Fruit fly (Drosophila melanogaster) whole organism, prepupa: ENCODE data around the gene CG14691.

Experiments
- Blimp-1 ChIP-seq: fragments of 200-800 bp; sonication (Bioruptor generic); optimal IDR thresholded peaks from 3 replicates; lab custom pipeline; 2017; ENCODE audit warnings: missing biosample characterization, missing genetic modification characterization, mild to moderate bottlenecking, moderate library complexity, missing genetic modification reagents
- CG10631 ChIP-seq: fragments of 200-800 bp; sonication (Bioruptor generic); optimal IDR thresholded peaks from 2 replicates; lab custom pipeline; 2016; ENCODE audit warnings: missing biosample characterization, missing genetic modification characterization
- CG10669 ChIP-seq: fragments of 200-800 bp; sonication (Bioruptor generic); optimal IDR thresholded peaks from 3 replicates; lab custom pipeline; 2018; ENCODE audit warnings: missing biosample characterization, mild to moderate bottlenecking, missing genetic modification characterization, moderate library complexity
- CG11294 ChIP-seq: fragments of 200-800 bp; sonication (Bioruptor generic); IDR thresholded peaks from 2 replicates; pipeline ENCODE4 v1.3.6; 2022; ENCODE audit warnings: missing biosample characterization, missing genetic modification characterization
- CG11762 ChIP-seq: fragments of 200-800 bp; sonication (Bioruptor generic); optimal IDR thresholded peaks from 3 replicates; lab custom pipeline; 2016; ENCODE audit warnings: missing biosample characterization, missing genetic modification characterization; ENCODE audit not compliant: insufficient read depth
- CG11902 ChIP-seq: fragments of 200-800 bp; sonication (Bioruptor generic); optimal IDR thresholded peaks from 3 replicates; lab custom pipeline; 2016; ENCODE audit warnings: missing biosample characterization, missing genetic modification characterization
- CG16779 ChIP-seq: fragments of 200-800 bp; sonication (Bioruptor generic); optimal IDR thresholded peaks from 3 replicates; lab custom pipeline; 2017; ENCODE audit warnings: missing biosample characterization, mild to moderate bottlenecking, missing genetic modification characterization
- CG3032 ChIP-seq: fragments of 200-800 bp; optimal IDR thresholded peaks from 2 replicates; lab custom pipeline; 2019; ENCODE audit warnings: missing biosample characterization, mild to moderate bottlenecking, missing genetic modification characterization, moderate library complexity
- CG31627 ChIP-seq: fragments of 200-800 bp; sonication (Bioruptor generic); optimal IDR thresholded peaks from 3 replicates; lab custom pipeline; 2016; ENCODE audit warnings: missing biosample characterization, missing genetic modification characterization
- CG32006 ChIP-seq: fragments of 200-800 bp; sonication (Bioruptor generic); optimal IDR thresholded peaks from 3 replicates; lab custom pipeline; 2017; ENCODE audit warnings: missing biosample characterization, mild to moderate bottlenecking, missing genetic modification characterization
- CG3919 ChIP-seq: fragments of 200-800 bp; sonication (Bioruptor generic); optimal IDR thresholded peaks from 3 replicates; lab custom pipeline; 2016; ENCODE audit warnings: missing biosample characterization, missing genetic modification characterization
- CG4318 ChIP-seq: fragments of 200-800 bp; sonication (Bioruptor generic); optimal IDR thresholded peaks from 3 replicates; lab custom pipeline; 2017; ENCODE audit warnings: missing biosample characterization, mild to moderate bottlenecking, missing genetic modification characterization
- CG6163 ChIP-seq: fragments of 200-800 bp; sonication (Bioruptor generic); IDR thresholded peaks from 3 replicates; pipeline ENCODE4 v1.3.6; 2022; ENCODE audit warnings: missing biosample characterization, missing genetic modification characterization
- CG6792 ChIP-seq: fragments of 200-800 bp; sonication (Bioruptor generic); optimal IDR thresholded peaks from 3 replicates; lab custom pipeline; 2016; ENCODE audit warnings: missing biosample characterization, missing genetic modification characterization
- CG7368 ChIP-seq: fragments of 200-800 bp; sonication (Bioruptor generic); optimal IDR thresholded peaks from 3 replicates; lab custom pipeline; 2016; ENCODE audit warnings: missing biosample characterization, missing genetic modification characterization
- CG8119 ChIP-seq: fragments of 200-800 bp; sonication (Bioruptor generic); IDR thresholded peaks from 3 replicates; pipeline ENCODE4 v1.3.6; 2022; ENCODE audit warnings: missing biosample characterization, missing genetic modification characterization
- CG8319 ChIP-seq: fragments of 200-800 bp; sonication (Bioruptor generic); optimal IDR thresholded peaks from 3 replicates; lab custom pipeline; 2016; ENCODE audit warnings: missing biosample characterization, missing genetic modification characterization
- CG8632 ChIP-seq: fragments of 200-800 bp; sonication (Bioruptor generic); optimal IDR thresholded peaks from 3 replicates; lab custom pipeline; 2016; ENCODE audit warnings: missing biosample characterization, missing genetic modification characterization
- CG9139 ChIP-seq: fragments of 200-800 bp; sonication (Bioruptor generic); optimal IDR thresholded peaks from 3 replicates; lab custom pipeline; 2017; ENCODE audit warnings: missing biosample characterization, mild to moderate bottlenecking, missing genetic modification characterization
- Eip75B ChIP-seq: fragments of 200-800 bp; sonication (Bioruptor generic); optimal IDR thresholded peaks from 3 replicates; lab custom pipeline; 2016; ENCODE audit warnings: missing biosample characterization, missing genetic modification characterization
- Eip93F ChIP-seq: fragments of 200-800 bp; sonication (Bioruptor generic); optimal IDR thresholded peaks from 2 replicates; lab custom pipeline; 2016; ENCODE audit warnings: missing biosample characterization, mild to moderate bottlenecking, missing genetic modification characterization
- Ets21C ChIP-seq: fragments of 200-800 bp; sonication (Bioruptor generic); optimal IDR thresholded peaks from 3 replicates; lab custom pipeline; 2016; ENCODE audit warnings: missing biosample characterization, missing genetic modification characterization
- Ets96B ChIP-seq: fragments of 200-800 bp; optimal IDR thresholded peaks from 2 replicates; lab custom pipeline; 2019; ENCODE audit warnings: missing biosample characterization, mild to moderate bottlenecking, missing genetic modification characterization, moderate library complexity
- Gug ChIP-seq: fragments of 200-800 bp; sonication (Bioruptor generic); IDR thresholded peaks from 2 replicates; pipeline ENCODE4 v1.3.6; 2022; ENCODE audit warnings: missing biosample characterization, missing genetic modification characterization
- Hr39 ChIP-seq: fragments of 200-800 bp; sonication (Bioruptor generic); optimal IDR thresholded peaks from 2 replicates; lab custom pipeline; 2016; ENCODE audit warnings: missing biosample characterization, missing genetic modification characterization
- Hr4 ChIP-seq: fragments of 200-800 bp; sonication (Bioruptor generic); optimal IDR thresholded peaks from 3 replicates; lab custom pipeline; 2016; ENCODE audit warnings: missing biosample characterization, missing genetic modification characterization
- Lpt ChIP-seq: fragments of 200-800 bp; sonication (Bioruptor generic); optimal IDR thresholded peaks from 3 replicates; lab custom pipeline; 2016; ENCODE audit warnings: missing biosample characterization, missing genetic modification characterization
- Met ChIP-seq: fragments of 200-800 bp; sonication (Bioruptor generic); optimal IDR thresholded peaks from 3 replicates; lab custom pipeline; 2016; ENCODE audit warnings: missing biosample characterization, missing genetic modification characterization
- OdsH ChIP-seq: fragments of 200-800 bp; sonication (Bioruptor generic); optimal IDR thresholded peaks from 3 replicates; lab custom pipeline; 2016; ENCODE audit warnings: missing biosample characterization, missing genetic modification characterization
- Sox102F ChIP-seq: fragments of 200-800 bp; sonication (Bioruptor generic); optimal IDR thresholded peaks from 2 replicates; lab custom pipeline; 2016; ENCODE audit warnings: missing biosample characterization, mild to moderate bottlenecking, missing genetic modification characterization
- Sox14 ChIP-seq: fragments of 200-800 bp; sonication (Bioruptor generic); optimal IDR thresholded peaks from 3 replicates; lab custom pipeline; 2016; ENCODE audit warnings: missing biosample characterization, missing genetic modification characterization
- Sox15 ChIP-seq: fragments of 200-800 bp; sonication (Bioruptor generic); optimal IDR thresholded peaks from 3 replicates; lab custom pipeline; 2016; ENCODE audit warnings: missing biosample characterization, missing genetic modification characterization
- achi ChIP-seq: fragments of 200-800 bp; sonication (Bioruptor generic); optimal IDR thresholded peaks from 3 replicates; lab custom pipeline; 2016; ENCODE audit warnings: missing biosample characterization, missing genetic modification characterization
- acj6 ChIP-seq: fragments of 200-800 bp; sonication (Bioruptor generic); optimal IDR thresholded peaks from 3 replicates; lab custom pipeline; 2016; ENCODE audit warnings: missing biosample characterization, missing genetic modification characterization
- dac ChIP-seq: fragments of 200-800 bp; sonication (Bioruptor generic); optimal IDR thresholded peaks from 2 replicates; lab custom pipeline; 2017; ENCODE audit warnings: missing biosample characterization, mild to moderate bottlenecking, missing genetic modification characterization
- dsx ChIP-seq: fragments of 200-800 bp; optimal IDR thresholded peaks from 3 replicates; lab custom pipeline; 2019; ENCODE audit warnings: missing biosample characterization, mild to moderate bottlenecking, missing genetic modification characterization, moderate library complexity; ENCODE audit not compliant: poor library complexity, severe bottlenecking
- eg ChIP-seq: fragments of 200-800 bp; sonication (Bioruptor generic); IDR thresholded peaks from 3 replicates; pipeline ENCODE4 v1.3.6; 2022; ENCODE audit warnings: missing biosample characterization, missing genetic modification characterization
- esn ChIP-seq: fragments of 200-800 bp; sonication (Bioruptor generic); optimal IDR thresholded peaks from 2 replicates; lab custom pipeline; 2016; ENCODE audit warnings: missing biosample characterization, mild to moderate bottlenecking, missing genetic modification characterization, moderate library complexity
- fd85E ChIP-seq: fragments of 200-800 bp; sonication (Bioruptor generic); optimal IDR thresholded peaks from 3 replicates; lab custom pipeline; 2016; ENCODE audit warnings: missing biosample characterization, missing genetic modification characterization
- fkh ChIP-seq: fragments of 200-800 bp; sonication (Bioruptor generic); optimal IDR thresholded peaks from 3 replicates; lab custom pipeline; 2017; ENCODE audit warnings: missing biosample characterization, mild to moderate bottlenecking, missing genetic modification characterization, moderate library complexity
- lz ChIP-seq: fragments of 200-800 bp; sonication (Bioruptor generic); optimal IDR thresholded peaks from 3 replicates; lab custom pipeline; 2016; ENCODE audit warnings: missing biosample characterization, missing genetic modification characterization
- pdm3 ChIP-seq: fragments of 200-800 bp; sonication (Bioruptor generic); optimal IDR thresholded peaks from 3 replicates; lab custom pipeline; 2016; ENCODE audit warnings: missing biosample characterization, missing genetic modification characterization
- salr ChIP-seq, 2 experiments: fragments of 200-800 bp; sonication (Bioruptor generic); optimal IDR thresholded peaks; 3 replicates each; lab custom pipeline; 2016 to 2018; ENCODE audit warnings: missing biosample characterization in 2 of 2, missing genetic modification characterization in 2 of 2, mild to moderate bottlenecking in 1 of 2
- spab ChIP-seq: fragments of 200-800 bp; sonication (Bioruptor generic); optimal IDR thresholded peaks from 2 replicates; lab custom pipeline; 2017; ENCODE audit warnings: missing biosample characterization, mild to moderate bottlenecking, missing genetic modification characterization, missing genetic modification reagents
- ss ChIP-seq, 2 experiments: fragments of 200-800 bp; sonication (Bioruptor generic); optimal IDR thresholded peaks; 2 replicates in 1 of 2; 3 replicates in 1 of 2; lab custom pipeline; 2017 to 2018; ENCODE audit warnings: mild to moderate bottlenecking in 2 of 2, missing biosample characterization in 2 of 2, missing genetic modification characterization in 2 of 2, moderate library complexity in 1 of 2
- topi ChIP-seq: fragments of 200-800 bp; sonication (Bioruptor generic); optimal IDR thresholded peaks from 3 replicates; lab custom pipeline; 2016; ENCODE audit warnings: missing biosample characterization, missing genetic modification characterization
- vri ChIP-seq: fragments of 200-800 bp; sonication (Bioruptor generic); optimal IDR thresholded peaks from 3 replicates; lab custom pipeline; 2016; ENCODE audit warnings: missing biosample characterization, mild to moderate bottlenecking, missing genetic modification characterization

The CG14691 gene

dm6 chr3R:10788186-10788585, 32.8 kb upstream of the CG14691 start, which contains the start of the genes Art1 and Mcm5 (continued):
- TF ChIP-seq CG11762 (GFP tag; lab: Kevin White, UChicago) (no peak), CG16779 (no peak), Hr39 (peak; percentile 53), fkh (GFP tag; lab: Kevin White, UChicago) (no peak), Hr4 (peak; percentile 2), Ets96B (tag; lab: Kevin White, UChicago) (no peak), CG3032 (peak; percentile 48), CG9139 (GFP tag; lab: Kevin White, UChicago) (no peak), dsx (no peak), CG6163 (GFP tag; lab: Robert Waterston, UW) (no peak), esn (GFP tag; lab: Kevin White, UChicago) (peak; percentile 58), Gug (GFP tag; lab: Robert Waterston, UW) (no peak), fd85E (GFP tag; lab: Kevin White, UChicago) (no peak), Ets21C (GFP tag; lab: Kevin White, UChicago) (peak; percentile 40), CG8119 (GFP tag; lab: Robert Waterston, UW) (no peak), CG6792 (GFP tag; lab: Kevin White, UChicago) (no peak), spab (no peak), CG31627 (GFP tag; lab: Kevin White, UChicago) (peak; percentile 60), CG32006 (GFP tag; lab: Kevin White, UChicago) (no peak), vri (GFP tag; lab: Kevin White, UChicago) (no peak), Met (GFP tag; lab: Kevin White, UChicago) (no peak), eg (GFP tag; lab: Robert Waterston, UW) (no peak), CG8319 (no peak), CG8632 (GFP tag; lab: Kevin White, UChicago) (peak; percentile 14), dac (GFP tag; lab: Kevin White, UChicago) (no peak), acj6 (GFP tag; lab: Kevin White, UChicago) (no peak), topi (peak; percentile 49), OdsH (GFP tag; lab: Kevin White, UChicago) (no peak), CG10669 (GFP tag; lab: Kevin White, UChicago) (no peak)

- peak; percentile 44; the same call in 1 of the 2 replicates for TF ChIP-seq CG11294
- TF ChIP-seq Met (GFP tag; lab: Kevin White, UChicago): no peak
- TF ChIP-seq lz (GFP tag; lab: Kevin White, UChicago): peak; percentile 77
- TF ChIP-seq CG32006 (GFP tag; lab: Kevin White, UChicago): no peak
- TF ChIP-seq CG11762 (GFP tag; lab: Kevin White, UChicago): peak; percentile 36
- peak; percentile 26 for TF ChIP-seq Blimp-1 (GFP tag; lab: Kevin White, UChicago)
- no peak for TF ChIP-seq fkh (GFP tag; lab: Kevin White, UChicago)
- TF ChIP-seq Sox15 (GFP tag; lab: Kevin White, UChicago): peak; percentile 67
- no peak for TF ChIP-seq Eip75B (GFP tag; lab: Kevin White, UChicago)
- peak; percentile 65 for TF ChIP-seq Sox14 (GFP tag; lab: Kevin White, UChicago)
- no peak for TF ChIP-seq CG8319
- TF ChIP-seq CG9139 (GFP tag; lab: Kevin White, UChicago): no peak
- TF ChIP-seq acj6 (GFP tag; lab: Kevin White, UChicago): peak; percentile 72
- no peak for TF ChIP-seq CG3919 (GFP tag; lab: Kevin White, UChicago)
- no peak for TF ChIP-seq salr (GFP tag; optimal IDR thresholded peaks at IDR 0.05; lab: Kevin White, UChicago)
- peak; percentile 74 for TF ChIP-seq CG10631 (GFP tag; lab: Kevin White, UChicago)
- TF ChIP-seq Ets96B (tag; lab: Kevin White, UChicago): peak; percentile 82
- TF ChIP-seq CG10669 (GFP tag; lab: Kevin White, UChicago): no peak
- peak; percentile 68 for TF ChIP-seq CG11902 (GFP tag; lab: Kevin White, UChicago)
- no peak for TF ChIP-seq CG6163 (GFP tag; lab: Robert Waterston, UW)
- peak; percentile 73 for TF ChIP-seq esn (GFP tag; lab: Kevin White, UChicago)
- no peak for TF ChIP-seq eg (GFP tag; lab: Robert Waterston, UW)
- TF ChIP-seq pdm3 (GFP tag; lab: Kevin White, UChicago): peak; percentile 70
- TF ChIP-seq Lpt: peak; percentile 20
- no peak for TF ChIP-seq dsx
- no peak for TF ChIP-seq fd85E (GFP tag; lab: Kevin White, UChicago)
- no peak for TF ChIP-seq Sox102F
- TF ChIP-seq vri (GFP tag; lab: Kevin White, UChicago): no peak
- TF ChIP-seq CG4318: peak; percentile 58
- TF ChIP-seq CG7368: no peak
- peak; percentile 77 for TF ChIP-seq CG31627 (GFP tag; lab: Kevin White, UChicago)
- peak; percentile 52 for TF ChIP-seq CG8632 (GFP tag; lab: Kevin White, UChicago)
- no peak for TF ChIP-seq achi
- peak; percentile 74 for TF ChIP-seq OdsH (GFP tag; lab: Kevin White, UChicago)
- no peak for TF ChIP-seq ss (GFP tag; optimal IDR thresholded peaks at IDR 0.05; lab: Kevin White, UChicago)
- TF ChIP-seq Gug (GFP tag; lab: Robert Waterston, UW): peak; percentile 16; the same call in 1 of the 2 replicates
- peak; percentile 69 for TF ChIP-seq Hr4
- TF ChIP-seq Eip93F (GFP tag; lab: Kevin White, UChicago): no peak
These were observed 28.6 kb upstream of the CG14691 start, which contains the start of the genes mRpL37 and Rbp1 for dm6 chr3R:10784058-10784499. TSS of gene mRpL37 (minus strand) at chr3R:10784092. TSS of gene Rbp1 (plus strand) at chr3R:10784383.
